Worm (Caenorhabditis elegans) whole organism, late embryonic: ENCODE data around the gene AC3.5.
"Not testable (repeated sequence)": the region's sequence is repeated elsewhere in the genome, so short reads cannot be mapped to it uniquely, and the experiment has no call there.

ENCODE experiments used
- C38D4.7 ChIP-seq: fragments of 200-800 bp; sonication (Bioruptor generic); optimal IDR thresholded peaks from 2 replicates; lab custom pipeline; 2018; ENCODE audit warnings: mild to moderate bottlenecking, missing genetic modification characterization, moderate library complexity, missing compliant biosample characterization
- F13H6.1 ChIP-seq: sonication (generic microtip); optimal IDR thresholded peaks from 2 replicates; lab custom pipeline; 2016; ENCODE audit warnings: missing genetic modification characterization, missing compliant biosample characterization
- T23F11.4 ChIP-seq: fragments of 200-800 bp; sonication (Bioruptor generic); optimal IDR thresholded peaks from 2 replicates; lab custom pipeline; 2018; ENCODE audit warnings: mild to moderate bottlenecking, missing genetic modification characterization, missing compliant biosample characterization
- Y22D7AL.16 ChIP-seq: sonication (generic microtip); optimal IDR thresholded peaks from 2 replicates; lab custom pipeline; 2016; ENCODE audit warnings: missing genetic modification characterization, missing compliant biosample characterization
- ama-1 ChIP-seq: fragments of 150-350 bp; optimal IDR thresholded peaks from 2 replicates; lab custom pipeline; 2014
- ceh-14 ChIP-seq: sonication (generic microtip); optimal IDR thresholded peaks from 2 replicates; lab custom pipeline; 2016; ENCODE audit warnings: missing genotype, missing genetic modification characterization, missing compliant biosample characterization
- ceh-18 ChIP-seq: sonication (generic microtip); optimal IDR thresholded peaks from 2 replicates; lab custom pipeline; 2016; ENCODE audit warnings: missing genetic modification characterization, missing compliant biosample characterization
- ceh-19 ChIP-seq: fragments of 200-800 bp; sonication (Bioruptor generic); optimal IDR thresholded peaks from 2 replicates; lab custom pipeline; 2018; ENCODE audit warnings: mild to moderate bottlenecking, missing genetic modification characterization, missing compliant biosample characterization
- ceh-22 ChIP-seq: sonication (generic microtip); optimal IDR thresholded peaks from 2 replicates; lab custom pipeline; 2017; ENCODE audit warnings: missing biosample characterization, missing genetic modification characterization
- ceh-24 ChIP-seq: sonication (generic microtip); optimal IDR thresholded peaks from 2 replicates; lab custom pipeline; 2016; ENCODE audit warnings: mild to moderate bottlenecking, missing genetic modification characterization, missing compliant biosample characterization
- ceh-30 ChIP-seq: fragments of 150-350 bp; optimal IDR thresholded peaks from 2 replicates; lab custom pipeline; 2014; ENCODE audit warnings: missing biosample characterization, missing genetic modification characterization
- ceh-31 ChIP-seq: sonication (generic microtip); optimal IDR thresholded peaks from 2 replicates; lab custom pipeline; 2016; ENCODE audit warnings: missing genetic modification characterization, missing compliant biosample characterization
- ceh-34 ChIP-seq: sonication (generic microtip); optimal IDR thresholded peaks from 2 replicates; lab custom pipeline; 2016; ENCODE audit warnings: mild to moderate bottlenecking, missing genetic modification characterization, missing compliant biosample characterization
- ceh-6 ChIP-seq: fragments of 200-800 bp; sonication (Bioruptor generic); optimal IDR thresholded peaks from 2 replicates; lab custom pipeline; 2018; ENCODE audit warnings: mild to moderate bottlenecking, missing genetic modification characterization, missing compliant biosample characterization
- elt-2 ChIP-seq: sonication (generic microtip); optimal IDR thresholded peaks from 2 replicates; lab custom pipeline; 2016; ENCODE audit warnings: missing genetic modification reagents, missing genetic modification characterization, missing compliant biosample characterization
- elt-4 ChIP-seq: sonication (generic microtip); optimal IDR thresholded peaks from 2 replicates; lab custom pipeline; 2016; ENCODE audit warnings: missing genetic modification characterization, missing compliant biosample characterization
- fkh-10 ChIP-seq: fragments of 150-350 bp; optimal IDR thresholded peaks from 2 replicates; lab custom pipeline; 2014; ENCODE audit warnings: missing biosample characterization, missing genetic modification reagents, missing genetic modification characterization
- hlh-30 ChIP-seq: sonication (generic microtip); optimal IDR thresholded peaks from 2 replicates; lab custom pipeline; 2017; ENCODE audit warnings: antibody characterized with exemption, missing genetic modification characterization, missing compliant biosample characterization; ENCODE audit not compliant: insufficient read depth
- lim-6 ChIP-seq: sonication (generic microtip); optimal IDR thresholded peaks from 2 replicates; lab custom pipeline; 2016; ENCODE audit warnings: missing genetic modification characterization, missing compliant biosample characterization
- lin-11 ChIP-seq: fragments of 200-800 bp; sonication (Bioruptor generic); optimal IDR thresholded peaks from 2 replicates; lab custom pipeline; 2018; ENCODE audit warnings: mild to moderate bottlenecking, missing genetic modification characterization, missing compliant biosample characterization
- madf-2 ChIP-seq: sonication (generic microtip); optimal IDR thresholded peaks from 2 replicates; lab custom pipeline; 2017; ENCODE audit warnings: missing genetic modification characterization, missing compliant biosample characterization
- nhr-11 ChIP-seq: fragments of 150-350 bp; optimal IDR thresholded peaks from 2 replicates; lab custom pipeline; 2014; ENCODE audit warnings: missing biosample characterization, missing genetic modification characterization
- npax-4 ChIP-seq: sonication (generic microtip); optimal IDR thresholded peaks from 2 replicates; lab custom pipeline; 2016; ENCODE audit warnings: missing genetic modification characterization, missing compliant biosample characterization
- pat-9 ChIP-seq: fragments of 200-800 bp; sonication (Bioruptor generic); optimal IDR thresholded peaks from 2 replicates; lab custom pipeline; 2018; ENCODE audit warnings: mild to moderate bottlenecking, missing genetic modification characterization, moderate library complexity, missing compliant biosample characterization
- pha-4 ChIP-seq: fragments of 150-350 bp; optimal IDR thresholded peaks from 2 replicates; lab custom pipeline; 2018; ENCODE audit warnings: missing biosample characterization, missing genetic modification reagents, missing genetic modification characterization
- pros-1 ChIP-seq: fragments of 150-350 bp; optimal IDR thresholded peaks from 2 replicates; lab custom pipeline; 2014; ENCODE audit warnings: missing biosample characterization, missing genetic modification reagents, missing genetic modification characterization
- ref-2 ChIP-seq: sonication (generic microtip); optimal IDR thresholded peaks from 2 replicates; lab custom pipeline; 2016; ENCODE audit warnings: missing genetic modification characterization, missing compliant biosample characterization
- sdc-2 ChIP-seq: sonication (generic microtip); optimal IDR thresholded peaks from 2 replicates; lab custom pipeline; 2016; ENCODE audit warnings: missing genotype, missing genetic modification characterization, missing compliant biosample characterization
- sox-2 ChIP-seq: fragments of 200-800 bp; sonication (Bioruptor generic); IDR thresholded peaks from 2 replicates; pipeline ENCODE4 v1.3.6; 2022; ENCODE audit warnings: missing genetic modification reagents, missing genetic modification characterization, missing compliant biosample characterization
- syd-9 ChIP-seq: sonication (generic microtip); optimal IDR thresholded peaks from 2 replicates; lab custom pipeline; 2016; ENCODE audit warnings: mild to moderate bottlenecking, missing genetic modification characterization, moderate library complexity, missing compliant biosample characterization
- tbx-2 ChIP-seq: sonication (generic microtip); optimal IDR thresholded peaks from 2 replicates; lab custom pipeline; 2016; ENCODE audit warnings: missing genetic modification characterization, missing compliant biosample characterization
- unc-3 ChIP-seq, 2 experiments: fragments of 200-800 bp in 1 of 2; sonication (Bioruptor generic) in 1 of 2; sonication (generic microtip) in 1 of 2; conservative IDR thresholded peaks in 1 of 2; optimal IDR thresholded peaks in 1 of 2; 2 replicates each; pipeline versions ENCODE4 v1.3.6 to Lab custom; 2016 to 2022; ENCODE audit warnings: missing compliant biosample characterization in 2 of 2, missing genetic modification characterization in 2 of 2, missing genetic modification reagents in 1 of 2
- unc-42 ChIP-seq: sonication (generic microtip); optimal IDR thresholded peaks from 2 replicates; lab custom pipeline; 2016; ENCODE audit warnings: missing genotype, missing genetic modification characterization, missing compliant biosample characterization
- unc-55 ChIP-seq: sonication (generic microtip); optimal IDR thresholded peaks from 2 replicates; lab custom pipeline; 2017; ENCODE audit warnings: missing biosample characterization, missing genetic modification reagents, missing genetic modification characterization
- unc-86 ChIP-seq: sonication (generic microtip); optimal IDR thresholded peaks from 2 replicates; lab custom pipeline; 2016; ENCODE audit warnings: missing genetic modification characterization, missing compliant biosample characterization

AC3.5 gene

ce11 chrV:10388318-10388717 lies at the start of gene AC3.5:
Gene AC3.5, plus strand, starts transcription at chrV:10388527.
- TF ChIP-seq pat-9 (tag; lab: Kevin White, UChicago) (no peak), elt-2 (tag; lab: Kevin White, UChicago) (no peak), npax-4 (tag; lab: Kevin White, UChicago) (no peak), ama-1 (lab: Kevin White, UChicago) (no peak)

- TF ChIP-seq syd-9 (tag; lab: Kevin White, UChicago) = no peak
- no peak for TF ChIP-seq sox-2 (GFP tag; lab: Robert Waterston, UW)
- TF ChIP-seq pha-4 = no peak
- no peak for TF ChIP-seq unc-42 (tag; lab: Kevin White, UChicago)
- no peak for TF ChIP-seq T23F11.4 (GFP tag; lab: Kevin White, UChicago)
- no peak for TF ChIP-seq lim-6
- no peak for TF ChIP-seq pat-9 (tag; lab: Kevin White, UChicago)
- no peak for TF ChIP-seq ceh-6 (GFP tag; lab: Kevin White, UChicago)
- TF ChIP-seq ceh-22 (tag; lab: Kevin White, UChicago) = no peak
- TF ChIP-seq pros-1 (tag; lab: Kevin White, UChicago) = no peak
- TF ChIP-seq fkh-10 (GFP tag; lab: Kevin White, UChicago) = no peak
- no peak for TF ChIP-seq ceh-24 (tag; lab: Kevin White, UChicago)
- TF ChIP-seq hlh-30 (tag; lab: Kevin White, UChicago) = no peak
- TF ChIP-seq ceh-14 = no peak
- no peak for TF ChIP-seq ceh-31 (tag; lab: Kevin White, UChicago)
- no peak for TF ChIP-seq elt-4
- no peak for TF ChIP-seq ceh-30 (tag; lab: Kevin White, UChicago)
- TF ChIP-seq F13H6.1 (tag; lab: Kevin White, UChicago) = no peak
- TF ChIP-seq Y22D7AL.16 = no peak
- no peak for TF ChIP-seq elt-2 (tag; lab: Kevin White, UChicago)
Observed at ce11 chrV:10339200-10339599, 49.1 kb upstream of the AC3.5 start, which contains the start of gene K07C5.2. Gene K07C5.2, plus strand, starts transcription at chrV:10339500.

- TF ChIP-seq unc-42 (tag; lab: Kevin White, UChicago) = peak; percentile 17
- TF ChIP-seq ceh-34 (tag; lab: Kevin White, UChicago) = peak; percentile 29
- peak; percentile 5 for TF ChIP-seq unc-86 (tag; lab: Kevin White, UChicago)
- TF ChIP-seq unc-3 (GFP tag; conservative IDR thresholded peaks at IDR 0.05; lab: Robert Waterston, UW) = 0 out of 2 replicates have a peak, but pooled peaks have one; percentile 42
- TF ChIP-seq unc-3 (tag; optimal IDR thresholded peaks at IDR 0.05; lab: Kevin White, UChicago) = not testable (repeated sequence)
- TF ChIP-seq tbx-2 (tag; lab: Kevin White, UChicago) = peak; percentile 25
- TF ChIP-seq ceh-18 (tag; lab: Kevin White, UChicago) = peak; percentile 70
- peak; percentile 22 for TF ChIP-seq sdc-2 (tag; lab: Kevin White, UChicago)
- TF ChIP-seq ref-2 = peak; percentile 49
- TF ChIP-seq ceh-31 (tag; lab: Kevin White, UChicago) = peak; percentile 56
Observed at ce11 chrV:10341905-10342328, 46.4 kb upstream of the AC3.5 start, which contains the start of gene K07C5.13. Gene K07C5.13, plus strand, starts transcription at chrV:10342055.

- TF ChIP-seq madf-2 (tag; lab: Kevin White, UChicago) = no peak
- TF ChIP-seq unc-55 (GFP tag; lab: Kevin White, UChicago) = no peak
- no peak for TF ChIP-seq F13H6.1 (tag; lab: Kevin White, UChicago)
- no peak for TF ChIP-seq unc-86 (tag; lab: Kevin White, UChicago)
- TF ChIP-seq C38D4.7 (GFP tag; lab: Kevin White, UChicago) = no peak
- no peak for TF ChIP-seq lin-11 (tag; lab: Kevin White, UChicago)
- TF ChIP-seq elt-4 = no peak
- TF ChIP-seq ama-1 (lab: Kevin White, UChicago) = no peak
Observed at ce11 chrV:10342904-10343303, 45.4 kb upstream of the AC3.5 start, which contains the start of gene K07C5.3. Gene K07C5.3, plus strand, starts transcription at chrV:10343032.

ce11 chrV:10350054-10350453 lies 38.3 kb upstream of the AC3.5 start, which contains the start of gene K07C5.9:
Gene K07C5.9, minus strand, starts transcription at chrV:10350154.
- TF ChIP-seq ceh-19 (no peak), unc-3 (GFP tag; conservative IDR thresholded peaks at IDR 0.05; lab: Robert Waterston, UW) (no peak), unc-3 (tag; optimal IDR thresholded peaks at IDR 0.05; lab: Kevin White, UChicago) (no peak), nhr-11 (tag; lab: Kevin White, UChicago) (no peak), F13H6.1 (tag; lab: Kevin White, UChicago) (no peak)
